Worm (Caenorhabditis elegans) whole organism, L4/young adult: ENCODE data around the gene rrp-8.

Experiments
- W03F9.2 ChIP-seq: fragments of 150-350 bp; optimal IDR thresholded peaks from 2 replicates; lab custom pipeline; 2014; ENCODE audit warnings: missing biosample characterization, missing genetic modification characterization
- dao-5 ChIP-seq: sonication (generic microtip); optimal IDR thresholded peaks from 2 replicates; lab custom pipeline; 2016; ENCODE audit warnings: missing genotype, missing genetic modification characterization, moderate library complexity, missing compliant biosample characterization

DNA sequence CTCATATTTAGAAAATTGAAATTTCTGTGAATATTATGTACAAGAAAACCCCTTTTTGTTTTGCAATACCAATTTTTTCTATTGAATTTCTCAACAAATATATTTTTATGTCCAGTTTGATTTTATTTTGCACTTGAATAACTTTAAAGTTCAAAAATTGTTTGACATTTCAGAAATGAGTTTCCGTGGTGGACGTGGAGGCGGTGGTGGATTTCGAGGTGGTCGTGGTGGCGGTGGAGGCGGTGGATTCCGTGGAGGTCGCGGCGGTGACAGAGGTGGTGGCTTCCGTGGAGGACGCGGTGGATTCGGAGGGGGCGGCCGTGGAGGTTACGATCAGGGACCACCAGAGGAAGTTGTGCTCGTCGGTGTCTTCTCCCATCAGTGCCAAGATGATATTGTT, 29.6 kb downstream of the rrp-8 start, which contains the start of gene garr-1:
- TF ChIP-seq W03F9.2 (tag; lab: Kevin White, UChicago) = no peak
- no peak for TF ChIP-seq dao-5 (tag; lab: Kevin White, UChicago)
